Worm (Caenorhabditis elegans) whole organism, early embryonic: ENCODE results near the gene Y43F8C.16.

Experiments
- F13C5.2 ChIP-seq: sonication (generic microtip); optimal IDR thresholded peaks from 2 replicates; lab custom pipeline; 2017; ENCODE audit warnings: mild to moderate bottlenecking, missing genetic modification characterization, inconsistent platforms, missing compliant biosample characterization
- flt-1 ChIP-seq: fragments of 200-800 bp; sonication (Bioruptor generic); IDR thresholded peaks from 2 replicates; pipeline ENCODE4 v1.3.6; 2022; ENCODE audit warnings: missing genetic modification characterization, missing compliant biosample characterization
- scrt-1 ChIP-seq: fragments of 200-800 bp; sonication (Bioruptor generic); IDR thresholded peaks from 2 replicates; pipeline ENCODE4 v1.3.6; 2022; ENCODE audit warnings: missing genetic modification characterization, missing compliant biosample characterization
- tbx-37 ChIP-seq: fragments of 200-800 bp; sonication (Bioruptor generic); conservative IDR thresholded peaks from 2 replicates; pipeline ENCODE4 v1.3.6; 2022; ENCODE audit warnings: missing genetic modification reagents, missing genetic modification characterization, missing compliant biosample characterization
- tra-4 ChIP-seq: sonication (generic microtip); optimal IDR thresholded peaks from 2 replicates; lab custom pipeline; 2017; ENCODE audit warnings: missing genetic modification characterization, missing compliant biosample characterization

- TF ChIP-seq scrt-1 (GFP tag; lab: Robert Waterston, UW) (no peak), tbx-37 (GFP tag; lab: Robert Waterston, UW) (no peak), tra-4 (tag; lab: Kevin White, UChicago) (no peak), F13C5.2 (no peak), flt-1 (GFP tag; lab: Robert Waterston, UW) (no peak)
Measured at ce11 chrV:19752879-19753278, 37.6 kb upstream of the Y43F8C.16 start.
